Fruit fly (Drosophila melanogaster) whole organism, embryonic: ENCODE measurements around the gene bys.

Experiments
- Bdp1 ChIP-seq: fragments of 200-800 bp; sonication (Bioruptor generic); optimal IDR thresholded peaks from 3 replicates; lab custom pipeline; 2016; ENCODE audit warnings: missing biosample characterization, missing genetic modification characterization
- CG10543 ChIP-seq: fragments of 200-800 bp; sonication (Bioruptor generic); optimal IDR thresholded peaks from 3 replicates; lab custom pipeline; 2017; ENCODE audit warnings: missing biosample characterization, mild to moderate bottlenecking, missing genetic modification characterization, moderate library complexity
- CG10959 ChIP-seq: fragments of 200-800 bp; sonication (Bioruptor generic); IDR thresholded peaks from 2 replicates; pipeline ENCODE4 v1.3.6; 2022; ENCODE audit warnings: missing biosample characterization, missing genetic modification characterization
- CG13775 ChIP-seq: fragments of 200-800 bp; sonication (Bioruptor generic); optimal IDR thresholded peaks from 3 replicates; lab custom pipeline; 2017; ENCODE audit warnings: missing biosample characterization, mild to moderate bottlenecking, missing genetic modification characterization
- CG17186 ChIP-seq: fragments of 200-800 bp; sonication (Bioruptor generic); optimal IDR thresholded peaks from 3 replicates; lab custom pipeline; 2017; ENCODE audit warnings: missing biosample characterization, missing genetic modification reagents, missing genetic modification characterization
- CG17912 ChIP-seq: fragments of 200-800 bp; sonication (Bioruptor generic); optimal IDR thresholded peaks from 2 replicates; lab custom pipeline; 2018; ENCODE audit warnings: missing biosample characterization, mild to moderate bottlenecking, missing genetic modification characterization
- CG30020 ChIP-seq: fragments of 200-800 bp; optimal IDR thresholded peaks from 2 replicates; lab custom pipeline; 2019; ENCODE audit warnings: missing biosample characterization, mild to moderate bottlenecking, missing genetic modification characterization, moderate library complexity
- CG31224 ChIP-seq: fragments of 200-800 bp; sonication (Bioruptor generic); IDR thresholded peaks from 2 replicates; pipeline ENCODE4 v1.3.6; 2022; ENCODE audit warnings: missing biosample characterization, missing genetic modification characterization
- CG31441 ChIP-seq: fragments of 200-800 bp; sonication (Bioruptor generic); IDR thresholded peaks from 2 replicates; pipeline ENCODE4 v1.3.6; 2022; ENCODE audit warnings: missing biosample characterization, missing genetic modification characterization
- CG3726 ChIP-seq: fragments of 200-800 bp; sonication (Bioruptor generic); IDR thresholded peaks from 3 replicates; pipeline ENCODE4, ENCODE4 v1.3.6; 2022; ENCODE audit warnings: missing biosample characterization, missing genetic modification characterization
- CG4282 ChIP-seq: fragments of 200-800 bp; sonication (Bioruptor generic); optimal IDR thresholded peaks from 2 replicates; lab custom pipeline; 2016; ENCODE audit warnings: missing biosample characterization, missing genetic modification characterization
- CG4424 ChIP-seq: fragments of 200-800 bp; sonication (Bioruptor generic); optimal IDR thresholded peaks from 3 replicates; lab custom pipeline; 2016; ENCODE audit warnings: missing biosample characterization, missing genetic modification characterization
- CG4707 ChIP-seq: fragments of 200-800 bp; sonication (Bioruptor generic); optimal IDR thresholded peaks from 2 replicates; lab custom pipeline; 2018; ENCODE audit warnings: missing biosample characterization, mild to moderate bottlenecking, missing genetic modification characterization, moderate library complexity
- CG6683 ChIP-seq: fragments of 200-800 bp; sonication (Bioruptor generic); optimal IDR thresholded peaks from 2 replicates; lab custom pipeline; 2017; ENCODE audit warnings: missing biosample characterization, mild to moderate bottlenecking, missing genetic modification characterization, missing genetic modification reagents
- CG6791 ChIP-seq: fragments of 200-800 bp; sonication (Bioruptor generic); IDR thresholded peaks from 3 replicates; pipeline ENCODE4 v1.3.6; 2022; ENCODE audit warnings: missing biosample characterization, missing genetic modification characterization; ENCODE audit not compliant: partially characterized antibody
- CG7271 ChIP-seq: fragments of 200-800 bp; sonication (Bioruptor generic); optimal IDR thresholded peaks from 2 replicates; lab custom pipeline; 2018; ENCODE audit warnings: missing biosample characterization, mild to moderate bottlenecking, missing genetic modification characterization, moderate library complexity
- CG7745 ChIP-seq: fragments of 200-800 bp; sonication (Bioruptor generic); optimal IDR thresholded peaks from 2 replicates; lab custom pipeline; 2018; ENCODE audit warnings: missing biosample characterization, mild to moderate bottlenecking, missing genetic modification characterization, moderate library complexity
- CG7987 ChIP-seq: fragments of 200-800 bp; sonication (Bioruptor generic); optimal IDR thresholded peaks from 2 replicates; lab custom pipeline; 2018; ENCODE audit warnings: missing biosample characterization, mild to moderate bottlenecking, missing genetic modification characterization, moderate library complexity
- CG8388 ChIP-seq: fragments of 200-800 bp; sonication (Bioruptor generic); optimal IDR thresholded peaks from 2 replicates; lab custom pipeline; 2019; ENCODE audit warnings: missing biosample characterization, mild to moderate bottlenecking, missing genetic modification characterization, moderate library complexity
- CG9215 ChIP-seq: fragments of 200-800 bp; sonication (Bioruptor generic); IDR thresholded peaks from 2 replicates; pipeline ENCODE4 v1.3.6; 2022; ENCODE audit warnings: missing biosample characterization, missing genetic modification characterization
- CG9727 ChIP-seq: fragments of 200-800 bp; sonication (Bioruptor generic); optimal IDR thresholded peaks from 3 replicates; lab custom pipeline; 2017; ENCODE audit warnings: missing biosample characterization, mild to moderate bottlenecking, missing genetic modification characterization
- CG9932 ChIP-seq: fragments of 200-800 bp; sonication (Bioruptor generic); IDR thresholded peaks from 2 replicates; pipeline ENCODE4 v1.3.6; 2022; ENCODE audit warnings: missing biosample characterization, missing genetic modification characterization
- CkIIα-i1 ChIP-seq: fragments of 200-800 bp; sonication (Bioruptor generic); IDR thresholded peaks from 2 replicates; pipeline ENCODE4 v1.3.6; 2022; ENCODE audit warnings: missing biosample characterization, missing genetic modification characterization
- Dfd ChIP-seq, 2 experiments: fragments of >200 bp; optimal IDR thresholded peaks; 2 replicates each; lab custom pipeline; 2017; ENCODE audit warnings: missing biosample characterization in 2 of 2, missing genetic modification characterization in 2 of 2
- Gsc ChIP-seq: fragments of 200-800 bp; sonication (Bioruptor generic); IDR thresholded peaks from 2 replicates; pipeline ENCODE4 v1.3.6; 2022; ENCODE audit warnings: missing biosample characterization, missing genetic modification characterization
- HLH4C ChIP-seq: fragments of 200-800 bp; sonication (Bioruptor generic); IDR thresholded peaks from 3 replicates; pipeline ENCODE4 v1.3.6; 2022; ENCODE audit warnings: missing biosample characterization, missing genetic modification characterization; ENCODE audit not compliant: partially characterized antibody
- HLHmδ ChIP-seq: fragments of 200-800 bp; sonication (Bioruptor generic); optimal IDR thresholded peaks from 2 replicates; lab custom pipeline; 2018; ENCODE audit warnings: missing biosample characterization, mild to moderate bottlenecking, missing genetic modification characterization, moderate library complexity
- Hmr ChIP-seq: fragments of 200-800 bp; sonication (Bioruptor generic); optimal IDR thresholded peaks from 3 replicates; lab custom pipeline; 2017; ENCODE audit warnings: mild to moderate bottlenecking, missing biosample characterization, missing genetic modification reagents, missing genetic modification characterization
- NfI ChIP-seq: fragments of 200-800 bp; sonication (Bioruptor generic); optimal IDR thresholded peaks from 3 replicates; lab custom pipeline; 2018; ENCODE audit warnings: missing biosample characterization, mild to moderate bottlenecking, missing genetic modification characterization, moderate library complexity
- az2 ChIP-seq: fragments of 200-800 bp; sonication (Bioruptor generic); optimal IDR thresholded peaks from 3 replicates; lab custom pipeline; 2016; ENCODE audit warnings: missing biosample characterization, missing genetic modification characterization
- bsh ChIP-seq, 2 experiments: fragments of 200-800 bp; sonication (Bioruptor generic); optimal IDR thresholded peaks; 2 replicates each; lab custom pipeline; 2017 to 2018; ENCODE audit warnings: mild to moderate bottlenecking in 2 of 2, missing biosample characterization in 2 of 2, missing genetic modification characterization in 2 of 2, moderate library complexity in 1 of 2
- crp ChIP-seq, 2 experiments: fragments of 200-800 bp; sonication (Bioruptor generic); optimal IDR thresholded peaks; 2 replicates in 1 of 2; 3 replicates in 1 of 2; lab custom pipeline; 2017; ENCODE audit warnings: missing biosample characterization in 2 of 2, missing genetic modification characterization in 2 of 2, mild to moderate bottlenecking in 1 of 2, moderate library complexity in 1 of 2
- disco-r ChIP-seq: fragments of 200-800 bp; sonication (Bioruptor generic); optimal IDR thresholded peaks from 2 replicates; lab custom pipeline; 2016; ENCODE audit warnings: missing biosample characterization, missing genetic modification characterization
- ems ChIP-seq: fragments of 200-800 bp; sonication (Bioruptor generic); optimal IDR thresholded peaks from 3 replicates; lab custom pipeline; 2016; ENCODE audit warnings: missing biosample characterization, missing genetic modification characterization
- en ChIP-seq: fragments of 200-800 bp; sonication (Bioruptor generic); optimal IDR thresholded peaks from 2 replicates; lab custom pipeline; 2016; ENCODE audit warnings: missing biosample characterization, missing genetic modification characterization
- fd64A ChIP-seq: fragments of 200-800 bp; sonication (Bioruptor generic); optimal IDR thresholded peaks from 3 replicates; lab custom pipeline; 2018; ENCODE audit warnings: missing biosample characterization, mild to moderate bottlenecking, missing genetic modification characterization
- gcm ChIP-seq: fragments of 200-800 bp; sonication (Bioruptor generic); optimal IDR thresholded peaks from 2 replicates; lab custom pipeline; 2019; ENCODE audit warnings: missing biosample characterization, mild to moderate bottlenecking, missing genetic modification characterization, moderate library complexity
- her ChIP-seq: fragments of 200-800 bp; sonication (Bioruptor generic); optimal IDR thresholded peaks from 2 replicates; lab custom pipeline; 2016; ENCODE audit warnings: missing biosample characterization, missing genetic modification characterization
- kay ChIP-seq: fragments of 200-800 bp; sonication (Bioruptor generic); optimal IDR thresholded peaks from 2 replicates; lab custom pipeline; 2016; ENCODE audit warnings: missing biosample characterization, missing genetic modification characterization
- lab ChIP-seq: fragments of 200-800 bp; sonication (Bioruptor generic); optimal IDR thresholded peaks from 3 replicates; lab custom pipeline; 2017; ENCODE audit warnings: missing biosample characterization, missing genetic modification characterization, mild to moderate bottlenecking, moderate library complexity, missing genetic modification reagents
- lmd ChIP-seq: fragments of 200-800 bp; sonication (Bioruptor generic); IDR thresholded peaks from 2 replicates; pipeline ENCODE4 v1.3.6; 2022; ENCODE audit warnings: missing biosample characterization, missing genetic modification characterization
- rib ChIP-seq: fragments of 200-800 bp; sonication (Bioruptor generic); IDR thresholded peaks from 2 replicates; pipeline ENCODE4 v1.3.6; 2022; ENCODE audit warnings: missing biosample characterization, missing genetic modification characterization
- sd ChIP-seq: fragments of 200-800 bp; sonication (Bioruptor generic); optimal IDR thresholded peaks from 3 replicates; lab custom pipeline; 2018; ENCODE audit warnings: missing biosample characterization, mild to moderate bottlenecking, missing genetic modification characterization, moderate library complexity
- sim ChIP-seq: fragments of 200-800 bp; sonication (Bioruptor generic); IDR thresholded peaks from 2 replicates; pipeline ENCODE4 v1.3.6; 2022; ENCODE audit warnings: missing biosample characterization, missing genetic modification characterization
- ttk ChIP-seq: fragments of 200-800 bp; sonication (Bioruptor generic); IDR thresholded peaks from 2 replicates; pipeline ENCODE4 v2.1.2; 2022; ENCODE audit warnings: missing biosample characterization, missing genetic modification characterization
- vvl ChIP-seq: fragments of 200-800 bp; sonication (Bioruptor generic); IDR thresholded peaks from 2 replicates; pipeline ENCODE4 v1.3.6; 2022; ENCODE audit warnings: missing biosample characterization, missing genetic modification characterization
- wek ChIP-seq: fragments of 200-800 bp; sonication (Bioruptor generic); optimal IDR thresholded peaks from 3 replicates; lab custom pipeline; 2018; ENCODE audit warnings: missing biosample characterization, mild to moderate bottlenecking, missing genetic modification characterization, moderate library complexity
- zen2 ChIP-seq: fragments of 200-800 bp; sonication (Bioruptor generic); IDR thresholded peaks from 3 replicates; pipeline ENCODE4 v1.3.6; 2022; ENCODE audit warnings: missing biosample characterization, missing genetic modification characterization; ENCODE audit not compliant: partially characterized antibody

The bys gene

DNA sequence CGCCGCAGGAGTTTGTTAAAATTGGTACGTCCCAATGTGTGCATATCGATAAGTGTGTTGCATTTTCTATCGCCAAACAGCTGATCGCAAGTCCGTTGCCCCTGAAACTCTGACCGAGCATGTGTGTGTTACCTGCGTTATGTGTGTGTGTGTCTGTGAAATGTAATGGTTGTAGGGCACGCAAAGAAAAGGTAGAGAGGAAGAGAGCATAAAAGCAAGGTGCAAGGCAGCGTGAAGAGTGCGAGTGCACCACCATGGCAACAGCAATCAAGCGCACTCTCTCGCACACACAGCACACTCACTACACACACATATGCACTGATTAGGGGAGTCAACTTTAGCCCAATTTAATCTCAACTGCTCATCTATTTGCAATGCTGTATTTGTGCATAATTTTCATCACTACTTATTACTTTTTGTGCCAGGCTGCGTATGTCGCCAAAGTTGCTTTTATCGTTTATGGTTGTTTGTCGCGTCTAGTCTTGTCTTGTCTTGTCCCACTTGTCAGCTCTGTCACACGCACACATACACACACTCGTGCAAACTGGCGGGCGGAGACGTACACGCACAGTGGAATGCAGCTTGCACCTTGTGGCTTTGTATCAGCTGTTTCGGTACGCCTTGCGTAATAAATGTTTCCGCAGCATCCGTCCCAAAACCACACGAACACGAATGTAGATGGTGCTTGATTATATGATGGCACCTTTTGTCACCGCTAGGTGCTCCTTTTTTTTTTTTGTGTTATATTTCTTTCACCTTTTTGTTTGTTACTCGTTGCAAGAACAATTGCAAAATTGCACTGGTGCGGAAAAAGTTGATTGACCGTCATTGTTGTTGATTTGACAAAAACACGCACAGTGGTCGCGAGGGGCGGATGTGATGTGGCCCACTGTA, 36.2 kb downstream of the bys start (continued):
- TF ChIP-seq CG7271 (tag; lab: Kevin White, UChicago) (no peak), CG9932 (GFP tag; lab: Robert Waterston, UW) (no peak; the same call in 1 of the 2 replicates), ems (GFP tag; lab: Kevin White, UChicago) (peak; percentile 74), crp (GFP tag; optimal IDR thresholded peaks at IDR 0.05; lab: Kevin White, UChicago) (peak; percentile 58 to 79), az2 (GFP tag; lab: Kevin White, UChicago) (peak; percentile 70), sim (GFP tag; lab: Robert Waterston, UW) (no peak), CG4707 (GFP tag; lab: Kevin White, UChicago) (peak; percentile 98), gcm (GFP tag; lab: Kevin White, UChicago) (peak; percentile 78), CG30020 (peak; percentile 38), fd64A (GFP tag; lab: Kevin White, UChicago) (peak; percentile 38), CG31441 (peak; percentile 88), CG4282 (GFP tag; lab: Kevin White, UChicago) (peak; percentile 80), bsh (GFP tag; optimal IDR thresholded peaks at IDR 0.05; lab: Kevin White, UChicago) (peak; percentile 66 to 87), disco-r (GFP tag; lab: Kevin White, UChicago) (peak; percentile 60), her (peak; percentile 53), CG7987 (GFP tag; lab: Kevin White, UChicago) (peak; percentile 33), rib (GFP tag; lab: Robert Waterston, UW) (no peak), CG8388 (GFP tag; lab: Kevin White, UChicago) (peak; percentile 82), lmd (GFP tag; lab: Robert Waterston, UW) (peak; percentile 84), Hmr (GFP tag; lab: Kevin White, UChicago) (peak; percentile 58), CG3726 (GFP tag; lab: Robert Waterston, UW) (peak; percentile 70; the same call in 1 of the 3 replicates), Gsc (GFP tag; lab: Robert Waterston, UW) (no peak; the same call in none of the 2 replicates), lab (GFP tag; lab: Kevin White, UChicago) (peak; percentile 65), CG6683 (GFP tag; lab: Kevin White, UChicago) (peak; percentile 41), vvl (GFP tag; lab: Robert Waterston, UW) (peak; percentile 73), Bdp1 (GFP tag; lab: Kevin White, UChicago) (peak; percentile 61), CG17186 (GFP tag; lab: Kevin White, UChicago) (peak; percentile 54), CG10543 (GFP tag; lab: Kevin White, UChicago) (peak; percentile 70), HLH4C (no peak), zen2 (GFP tag; lab: Robert Waterston, UW) (no peak), wek (GFP tag; lab: Kevin White, UChicago) (peak; percentile 12), NfI (GFP tag; lab: Kevin White, UChicago) (peak; percentile 80), kay (GFP tag; lab: Kevin White, UChicago) (peak; percentile 33), CG6791 (GFP tag; lab: Robert Waterston, UW) (no peak), sd (tag; lab: Kevin White, UChicago) (peak; percentile 23), CG9215 (peak; percentile 36; the same call in 1 of the 2 replicates), CkIIα-i1 (GFP tag; lab: Robert Waterston, UW) (no peak), CG4424 (GFP tag; lab: Kevin White, UChicago) (peak; percentile 87), HLHmδ (GFP tag; lab: Kevin White, UChicago) (peak; percentile 3), CG13775 (GFP tag; lab: Kevin White, UChicago) (peak; percentile 77), CG10959 (GFP tag; lab: Robert Waterston, UW) (0 out of 2 replicates have a peak, but pooled peaks have one; percentile 32), Dfd (GFP tag; optimal IDR thresholded peaks at IDR 0.05; lab: Kevin White, UChicago) (no peak), CG9727 (GFP tag; lab: Kevin White, UChicago) (peak; percentile 89), CG31224 (GFP tag; lab: Robert Waterston, UW) (no peak), CG17912 (GFP tag; lab: Kevin White, UChicago) (peak; percentile 48), en (GFP tag; lab: Kevin White, UChicago) (peak; percentile 79), ttk (GFP tag; lab: Robert Waterston, UW) (peak; percentile 80), CG7745 (tag; lab: Kevin White, UChicago) (no peak)
